Fruit fly (Drosophila melanogaster): ENCODE measurements around the gene CG2082.

dm6 chr3R:5780976-5781375 lies at the start of gene CG2082:
- TF ChIP-seq h (optimal IDR thresholded peaks at IDR 0.05) (no peak), ttk (optimal IDR thresholded peaks at IDR 0.05) (no peak), psq (optimal IDR thresholded peaks at IDR 0.05) (no peak), Sin3A (optimal IDR thresholded peaks at IDR 0.05) (no peak)

All from Kc167 (cell line).